Worm (Caenorhabditis elegans) whole organism, L2 larva: ENCODE results near the gene flh-1.

ENCODE experiments used
- C34F6.9 ChIP-seq: fragments of 150-350 bp; optimal IDR thresholded peaks from 2 replicates; lab custom pipeline; 2014; ENCODE audit warnings: missing biosample characterization, missing genetic modification characterization
- lin-13 ChIP-seq: fragments of 150-350 bp; optimal IDR thresholded peaks from 2 replicates; lab custom pipeline; 2014; ENCODE audit warnings: missing biosample characterization, missing genetic modification reagents, missing genetic modification characterization
- mab-5 ChIP-seq: fragments of 150-350 bp; optimal IDR thresholded peaks from 2 replicates; lab custom pipeline; 2014; ENCODE audit warnings: missing biosample characterization, missing genetic modification characterization
- ztf-11 ChIP-seq: sonication (generic microtip); optimal IDR thresholded peaks from 2 replicates; lab custom pipeline; 2017; ENCODE audit warnings: missing biosample characterization, missing genetic modification characterization

DNA sequence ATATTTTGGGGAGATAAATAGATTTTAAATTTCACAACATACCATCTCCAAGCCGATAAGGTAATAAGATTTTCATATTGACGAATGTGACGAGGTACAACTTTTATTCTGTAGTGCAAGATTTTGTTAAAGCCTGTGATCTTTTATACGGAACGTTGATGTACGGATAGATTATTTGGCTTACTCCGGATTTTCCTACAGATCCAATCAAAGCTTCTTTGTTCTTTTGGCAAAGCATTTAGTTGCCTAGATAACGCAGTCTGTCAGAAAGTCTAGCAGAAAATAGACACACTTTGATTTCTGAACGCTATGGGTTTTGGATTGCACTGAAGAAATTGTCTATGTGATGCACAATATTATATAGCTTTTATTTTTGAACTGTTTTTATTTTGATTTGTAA lies 35.1 kb upstream of the flh-1 start, which contains the start of gene F49C12.2:
- TF ChIP-seq mab-5 (tag; lab: Kevin White, UChicago) (no peak), C34F6.9 (tag; lab: Kevin White, UChicago) (no peak), ztf-11 (tag; lab: Kevin White, UChicago) (no peak), lin-13 (no peak)
